Worm (Caenorhabditis elegans) whole organism, L4 larva: ENCODE data around the gene tsp-21.

Source experiments
- F26F4.8 ChIP-seq: fragments of 200-800 bp; sonication (Bioruptor generic); conservative IDR thresholded peaks from 2 replicates; pipeline ENCODE4 v1.3.6; 2022; ENCODE audit warnings: missing genetic modification characterization, missing compliant biosample characterization
- F37D6.2 ChIP-seq: sonication (generic microtip); optimal IDR thresholded peaks from 2 replicates; lab custom pipeline; 2016; ENCODE audit warnings: mild to moderate bottlenecking, missing genetic modification characterization, missing compliant biosample characterization
- F44E2.7 ChIP-seq: fragments of 200-800 bp; sonication (Bioruptor generic); IDR thresholded peaks from 2 replicates; pipeline ENCODE4 v2.1.2; 2022; ENCODE audit warnings: missing genetic modification characterization, missing compliant biosample characterization
- F49E8.2 ChIP-seq: sonication (generic microtip); optimal IDR thresholded peaks from 2 replicates; lab custom pipeline; 2016; ENCODE audit warnings: missing compliant biosample characterization, mild to moderate bottlenecking, missing genetic modification characterization, borderline replicate concordance
- Y105C5A.15 ChIP-seq: fragments of 200-800 bp; sonication (Bioruptor generic); IDR thresholded peaks from 2 replicates; pipeline ENCODE4 v1.3.6; 2022; ENCODE audit warnings: missing genetic modification characterization, missing compliant biosample characterization
- Y48G9A.11 ChIP-seq: fragments of 200-800 bp; sonication (Bioruptor generic); IDR thresholded peaks from 2 replicates; pipeline ENCODE4 v1.3.6; 2022; ENCODE audit warnings: missing genetic modification reagents, missing genetic modification characterization, missing compliant biosample characterization
- Y5F2A.4 ChIP-seq: fragments of 200-800 bp; sonication (Bioruptor generic); optimal IDR thresholded peaks from 2 replicates; lab custom pipeline; 2018; ENCODE audit warnings: mild to moderate bottlenecking, missing genetic modification characterization, missing compliant biosample characterization
- Y75B8A.6 ChIP-seq: fragments of 200-800 bp; sonication (Bioruptor generic); IDR thresholded peaks from 2 replicates; pipeline ENCODE4 v1.3.6; 2022; ENCODE audit warnings: missing genetic modification reagents, missing genetic modification characterization, missing compliant biosample characterization
- aha-1 ChIP-seq: fragments of 150-350 bp; peaks from one replicate; lab custom pipeline; 2014; ENCODE audit warnings: missing biosample characterization, missing genetic modification characterization
- aly-2 ChIP-seq: sonication (generic microtip); optimal IDR thresholded peaks from 2 replicates; lab custom pipeline; 2018; ENCODE audit warnings: missing biosample characterization, missing genetic modification characterization
- arid-1 ChIP-seq: fragments of 200-800 bp; sonication (Bioruptor generic); conservative IDR thresholded peaks from 2 replicates; pipeline ENCODE4 v1.3.6; 2022; ENCODE audit warnings: missing genetic modification reagents, missing genetic modification characterization, missing compliant biosample characterization
- attf-4 ChIP-seq: sonication (generic microtip); optimal IDR thresholded peaks from 3 replicates; lab custom pipeline; 2017; ENCODE audit warnings: missing biosample characterization, missing genetic modification characterization
- ceh-20 ChIP-seq: fragments of 200-800 bp; sonication (Bioruptor generic); IDR thresholded peaks from 2 replicates; pipeline ENCODE4 v1.3.6; 2022; ENCODE audit warnings: missing genetic modification reagents, missing genetic modification characterization, missing compliant biosample characterization
- ceh-32 ChIP-seq: sonication (generic microtip); optimal IDR thresholded peaks from 2 replicates; lab custom pipeline; 2016; ENCODE audit warnings: mild to moderate bottlenecking, missing genetic modification characterization, missing compliant biosample characterization; ENCODE audit not compliant: poor library complexity
- ceh-82 ChIP-seq: sonication (generic microtip); optimal IDR thresholded peaks from 2 replicates; lab custom pipeline; 2017; ENCODE audit warnings: missing biosample characterization, missing genetic modification characterization
- ces-1 ChIP-seq: fragments of 150-350 bp; sonication (generic microtip); optimal IDR thresholded peaks from 4 replicates; lab custom pipeline; 2014; ENCODE audit warnings: missing biosample characterization, missing genetic modification reagents, missing genetic modification characterization
- ctbp-1 ChIP-seq: fragments of 200-800 bp; sonication (Bioruptor generic); IDR thresholded peaks from 2 replicates; pipeline ENCODE4 v1.3.6; 2022; ENCODE audit warnings: missing genetic modification reagents, missing genetic modification characterization, missing compliant biosample characterization
- daf-16 ChIP-seq, 3 experiments: sonication (generic microtip); optimal IDR thresholded peaks; 2 replicates each; lab custom pipeline; 2016 to 2017; ENCODE audit warnings: missing genetic modification characterization in 3 of 3, missing genetic modification reagents in 3 of 3, mild to moderate bottlenecking in 2 of 3, missing compliant biosample characterization in 2 of 3, missing biosample characterization in 1 of 3, moderate library complexity in 1 of 3
- daf-8 ChIP-seq: fragments of 200-800 bp; sonication (Bioruptor generic); IDR thresholded peaks from 2 replicates; pipeline ENCODE4 v1.3.6; 2022; ENCODE audit warnings: missing genetic modification characterization, missing compliant biosample characterization
- dmd-6 ChIP-seq: fragments of 200-800 bp; sonication (Bioruptor generic); IDR thresholded peaks from 2 replicates; pipeline ENCODE4 v1.3.6; 2022; ENCODE audit warnings: missing genetic modification reagents, missing genetic modification characterization, missing compliant biosample characterization
- dmd-9 ChIP-seq: fragments of 200-800 bp; sonication (Bioruptor generic); IDR thresholded peaks from 2 replicates; pipeline ENCODE4 v1.3.6; 2022; ENCODE audit warnings: missing genetic modification reagents, missing genetic modification characterization, missing compliant biosample characterization
- egl-27 ChIP-seq: sonication (generic microtip); optimal IDR thresholded peaks from 3 replicates; lab custom pipeline; 2017; ENCODE audit warnings: missing biosample characterization, missing genetic modification reagents, missing genetic modification characterization
- egl-43 ChIP-seq: fragments of 200-800 bp; sonication (Bioruptor generic); IDR thresholded peaks from 2 replicates; pipeline ENCODE4 v1.3.6; 2022; ENCODE audit warnings: missing genetic modification reagents, missing genetic modification characterization, missing compliant biosample characterization
- fos-1 ChIP-seq: fragments of 150-350 bp; optimal IDR thresholded peaks from 2 replicates; lab custom pipeline; 2014; ENCODE audit warnings: missing biosample characterization, missing genetic modification characterization
- hlh-30 ChIP-seq: sonication (generic microtip); optimal IDR thresholded peaks from 2 replicates; lab custom pipeline; 2017; ENCODE audit warnings: antibody characterized with exemption, mild to moderate bottlenecking, missing genetic modification characterization, missing compliant biosample characterization; ENCODE audit not compliant: insufficient read depth
- hmg-1.1 ChIP-seq: fragments of 200-800 bp; sonication (Bioruptor generic); IDR thresholded peaks from 2 replicates; pipeline ENCODE4 v1.3.6; 2022; ENCODE audit warnings: missing genetic modification reagents, missing genetic modification characterization, missing compliant biosample characterization
- jun-1 ChIP-seq: fragments of 150-350 bp; optimal IDR thresholded peaks from 2 replicates; lab custom pipeline; 2014; ENCODE audit warnings: missing biosample characterization, missing genetic modification reagents, missing genetic modification characterization
- lim-7 ChIP-seq: fragments of 200-800 bp; sonication (Bioruptor generic); IDR thresholded peaks from 2 replicates; pipeline ENCODE4 v1.3.6; 2022; ENCODE audit warnings: missing genetic modification characterization, missing compliant biosample characterization
- lin-1 ChIP-seq: fragments of 200-800 bp; sonication (Bioruptor generic); IDR thresholded peaks from 2 replicates; pipeline ENCODE4 v1.3.6; 2022; ENCODE audit warnings: missing genetic modification reagents, missing genetic modification characterization, missing compliant biosample characterization
- lin-29 ChIP-seq: fragments of 200-800 bp; sonication (Bioruptor generic); IDR thresholded peaks from 2 replicates; pipeline ENCODE4 v1.3.6; 2022; ENCODE audit warnings: missing genetic modification reagents, missing genetic modification characterization, missing compliant biosample characterization
- madf-5 ChIP-seq, 2 experiments: fragments of 200-800 bp; sonication (Bioruptor generic); IDR thresholded peaks; 2 replicates each; pipeline ENCODE4 v1.3.6; 2022; ENCODE audit warnings: missing compliant biosample characterization in 2 of 2, missing genetic modification characterization in 2 of 2
- madf-9 ChIP-seq: fragments of 200-800 bp; sonication (Bioruptor generic); conservative IDR thresholded peaks from 2 replicates; pipeline ENCODE4 v1.3.6; 2022; ENCODE audit warnings: missing genetic modification reagents, missing genetic modification characterization, missing compliant biosample characterization
- mdl-1 ChIP-seq, 2 experiments: fragments of 150-350 bp in 1 of 2; sonication (generic microtip) in 1 of 2; optimal IDR thresholded peaks; 2 replicates each; lab custom pipeline; 2014 to 2017; ENCODE audit warnings: missing biosample characterization in 2 of 2, missing genetic modification characterization in 2 of 2
- nhr-102 ChIP-seq: sonication (generic microtip); optimal IDR thresholded peaks from 2 replicates; lab custom pipeline; 2016; ENCODE audit warnings: mild to moderate bottlenecking, missing genetic modification characterization, moderate library complexity, missing compliant biosample characterization
- nhr-11 ChIP-seq: fragments of 150-350 bp; optimal IDR thresholded peaks from 2 replicates; lab custom pipeline; 2014; ENCODE audit warnings: missing biosample characterization, missing genetic modification characterization
- nhr-28 ChIP-seq: fragments of 150-350 bp; optimal IDR thresholded peaks from 2 replicates; lab custom pipeline; 2014; ENCODE audit warnings: missing biosample characterization, missing genetic modification characterization
- nhr-41 ChIP-seq: fragments of 200-800 bp; sonication (Bioruptor generic); IDR thresholded peaks from 2 replicates; pipeline ENCODE4 v1.3.6; 2022; ENCODE audit warnings: missing genetic modification reagents, missing genetic modification characterization, missing compliant biosample characterization
- nhr-6 ChIP-seq: fragments of 150-350 bp; optimal IDR thresholded peaks from 2 replicates; lab custom pipeline; 2014; ENCODE audit warnings: missing biosample characterization, missing genetic modification characterization
- nhr-77 ChIP-seq: fragments of 150-350 bp; optimal IDR thresholded peaks from 2 replicates; lab custom pipeline; 2014; ENCODE audit warnings: missing biosample characterization, missing genetic modification characterization
- php-3 ChIP-seq: fragments of 200-800 bp; sonication (Bioruptor generic); IDR thresholded peaks from 2 replicates; pipeline ENCODE4 v1.3.6; 2022; ENCODE audit warnings: missing genetic modification reagents, missing genetic modification characterization, missing compliant biosample characterization
- rbr-2 ChIP-seq: sonication (generic microtip); optimal IDR thresholded peaks from 2 replicates; lab custom pipeline; 2016; ENCODE audit warnings: missing genotype, missing genetic modification characterization, missing compliant biosample characterization
- saeg-2 ChIP-seq: fragments of 200-800 bp; sonication (Bioruptor generic); IDR thresholded peaks from 2 replicates; pipeline ENCODE4 v1.3.6; 2022; ENCODE audit warnings: missing genetic modification reagents, missing genetic modification characterization, missing compliant biosample characterization
- set-16 ChIP-seq: fragments of 200-800 bp; sonication (Bioruptor generic); IDR thresholded peaks from 2 replicates; pipeline ENCODE4 v1.3.6; 2022; ENCODE audit warnings: missing genetic modification reagents, missing genetic modification characterization, missing compliant biosample characterization
- spr-1 ChIP-seq: sonication (generic microtip); optimal IDR thresholded peaks from 2 replicates; lab custom pipeline; 2016; ENCODE audit warnings: mild to moderate bottlenecking, missing genetic modification characterization, missing compliant biosample characterization
- tag-97 ChIP-seq: fragments of 200-800 bp; sonication (Bioruptor generic); IDR thresholded peaks from 2 replicates; pipeline ENCODE4 v1.3.6; 2022; ENCODE audit warnings: missing genetic modification characterization, missing compliant biosample characterization
- unc-62 ChIP-seq, 3 experiments: fragments of 150-350 bp in 1 of 3; sonication (generic microtip); optimal IDR thresholded peaks in 2 of 3; peaks in 1 of 3; 1 replicate in 1 of 3; 2 replicates in 2 of 3; lab custom pipeline; 2014 to 2017; ENCODE audit warnings: missing biosample characterization in 3 of 3, missing genetic modification characterization in 3 of 3, missing genetic modification reagents in 3 of 3, missing genotype in 1 of 3
- vab-7 ChIP-seq: fragments of 200-800 bp; sonication (Bioruptor generic); IDR thresholded peaks from 2 replicates; pipeline ENCODE4 v1.3.6; 2022; ENCODE audit warnings: missing genetic modification reagents, missing genetic modification characterization, missing compliant biosample characterization
- zfp-3 ChIP-seq: fragments of 200-800 bp; sonication (Bioruptor generic); conservative IDR thresholded peaks from 2 replicates; pipeline ENCODE4 v1.3.6; 2022; ENCODE audit warnings: missing genetic modification reagents, missing genetic modification characterization, missing compliant biosample characterization
- zip-11 ChIP-seq: fragments of 200-800 bp; sonication (Bioruptor generic); IDR thresholded peaks from 2 replicates; pipeline ENCODE4 v1.3.6; 2022; ENCODE audit warnings: missing genetic modification characterization, missing compliant biosample characterization
- ztf-7 ChIP-seq: fragments of 150-350 bp; optimal IDR thresholded peaks from 2 replicates; lab custom pipeline; 2014; ENCODE audit warnings: missing biosample characterization, missing genetic modification characterization

tsp-21 gene

ce11 chrX:9932226-9932773 is at the start of gene tsp-21:
tsp-21 (plus strand) TSS chrX:9932371.
- no peak for TF ChIP-seq vab-7 (GFP tag; lab: Robert Waterston, UW)
- TF ChIP-seq unc-62 (GFP tag; optimal IDR thresholded peaks at IDR 0.05 in 1 of 2; lab: Kevin White, UChicago), result peak in 1 of 2 experiments; percentile 100
- TF ChIP-seq unc-62 (tag; optimal IDR thresholded peaks at IDR 0.05; lab: Kevin White, UChicago), result no peak
- TF ChIP-seq lim-7 (GFP tag; lab: Robert Waterston, UW), result no peak
- TF ChIP-seq ctbp-1, result peak; percentile 58; the same call in 1 of the 2 replicates
- TF ChIP-seq lin-29, result no peak
- no peak for TF ChIP-seq attf-4 (tag; lab: Kevin White, UChicago)
- TF ChIP-seq F26F4.8 (GFP tag; lab: Robert Waterston, UW), result no peak
- no peak for TF ChIP-seq daf-8 (GFP tag; lab: Robert Waterston, UW)
- peak; percentile 79 for TF ChIP-seq rbr-2 (tag; lab: Kevin White, UChicago)
- no peak for TF ChIP-seq Y48G9A.11 (GFP tag; lab: Robert Waterston, UW)
- 0 out of 2 replicates have a peak, but pooled peaks have one; percentile 32 for TF ChIP-seq lin-1
- TF ChIP-seq aly-2 (tag; lab: Kevin White, UChicago), result no peak
- TF ChIP-seq Y5F2A.4 (GFP tag; lab: Kevin White, UChicago), result no peak
- TF ChIP-seq jun-1 (tag; lab: Kevin White, UChicago), result peak; percentile 33
- peak; percentile 69 for TF ChIP-seq php-3 (GFP tag; lab: Robert Waterston, UW)
- peak; percentile 70 for TF ChIP-seq nhr-6 (tag; lab: Kevin White, UChicago)
- TF ChIP-seq tag-97 (GFP tag; lab: Robert Waterston, UW), result no peak
- no peak for TF ChIP-seq F44E2.7 (GFP tag; lab: Robert Waterston, UW)
- peak; percentile 66 for TF ChIP-seq set-16 (GFP tag; lab: Robert Waterston, UW)
- TF ChIP-seq F49E8.2, result no peak
- TF ChIP-seq nhr-41 (GFP tag; lab: Robert Waterston, UW), result 0 out of 2 replicates have a peak, but pooled peaks have one; percentile 38
- no peak for TF ChIP-seq Y75B8A.6 (GFP tag; lab: Robert Waterston, UW)
- TF ChIP-seq zip-11 (GFP tag; lab: Robert Waterston, UW), result no peak
- no peak for TF ChIP-seq Y105C5A.15 (GFP tag; lab: Robert Waterston, UW)
- TF ChIP-seq ceh-82 (tag; lab: Kevin White, UChicago), result no peak
- no peak for TF ChIP-seq spr-1
- TF ChIP-seq saeg-2 (GFP tag; lab: Robert Waterston, UW), result no peak
- TF ChIP-seq ces-1 (GFP tag; lab: Kevin White, UChicago), result no peak
- TF ChIP-seq nhr-77, result peak; percentile 91
- TF ChIP-seq egl-43 (GFP tag; lab: Robert Waterston, UW), result 0 out of 2 replicates have a peak, but pooled peaks have one; percentile 40
- TF ChIP-seq mdl-1 (tag; optimal IDR thresholded peaks at IDR 0.05; lab: Kevin White, UChicago), result peak; percentile 28 to 79
- TF ChIP-seq egl-27 (tag; lab: Kevin White, UChicago), result no peak
- TF ChIP-seq arid-1 (GFP tag; lab: Robert Waterston, UW), result no peak; the same call in 1 of the 2 replicates
- no peak for TF ChIP-seq zfp-3 (GFP tag; lab: Robert Waterston, UW)
- no peak for TF ChIP-seq daf-16 (GFP tag; optimal IDR thresholded peaks at IDR 0.05; lab: Kevin White, UChicago)
- peak; percentile 87 for TF ChIP-seq daf-16 (tag; optimal IDR thresholded peaks at IDR 0.05; lab: Kevin White, UChicago)
- peak; percentile 83 for TF ChIP-seq nhr-28
- TF ChIP-seq nhr-102 (tag; lab: Kevin White, UChicago), result peak; percentile 52
- 0 out of 2 replicates have a peak, but pooled peaks have one; percentile 11 for TF ChIP-seq ceh-20 (GFP tag; lab: Robert Waterston, UW)
- TF ChIP-seq F37D6.2 (tag; lab: Kevin White, UChicago), result no peak
- no peak for TF ChIP-seq dmd-9 (GFP tag; lab: Robert Waterston, UW)
- TF ChIP-seq madf-5 (GFP tag; IDR thresholded peaks at IDR 0.05; lab: Robert Waterston, UW), result no peak
- TF ChIP-seq madf-9, result peak; percentile 40; the same call in 1 of the 2 replicates
- peak; percentile 61 for TF ChIP-seq nhr-11 (tag; lab: Kevin White, UChicago)
- TF ChIP-seq hmg-1.1 (GFP tag; lab: Robert Waterston, UW), result peak; percentile 82
- no peak for TF ChIP-seq ceh-32 (tag; lab: Kevin White, UChicago)
- peak; percentile 50 for TF ChIP-seq dmd-6 (GFP tag; lab: Robert Waterston, UW)
- TF ChIP-seq fos-1 (tag; lab: Kevin White, UChicago), result no peak
- TF ChIP-seq aha-1 (tag; lab: Kevin White, UChicago), result peak; percentile 97
- TF ChIP-seq hlh-30, result peak; percentile 77
- TF ChIP-seq ztf-7 (tag; lab: Kevin White, UChicago), result peak; percentile 32
